Fruit fly (Drosophila melanogaster) whole organism, adult: ENCODE results near the gene mfas.

Experiments
- CG14711 ChIP-seq: fragments of 200-800 bp; sonication (Bioruptor generic); optimal IDR thresholded peaks from 2 replicates; lab custom pipeline; 2018; ENCODE audit warnings: missing biosample characterization, mild to moderate bottlenecking, missing genetic modification characterization, moderate library complexity
- CG5204 ChIP-seq: fragments of 200-800 bp; sonication (Bioruptor generic); optimal IDR thresholded peaks from 2 replicates; lab custom pipeline; 2016; ENCODE audit warnings: missing biosample characterization, missing genetic modification characterization

- TF ChIP-seq CG5204 (GFP tag; lab: Kevin White, UChicago) (no peak), CG14711 (tag; lab: Kevin White, UChicago) (no peak)
These were observed 44.2 kb downstream of the mfas start, which contains the start of gene Cad87A for dm6 chr3R:11948903-11949358.
